Worm (Caenorhabditis elegans) whole organism, late embryonic: Measurements from ENCODE around the gene cnnm-5.
A peak's percentile ranks its signal among the peaks of the same experiment; 100 is the strongest.

Experiments
- C08G9.2 ChIP-seq: sonication (generic microtip); optimal IDR thresholded peaks from 2 replicates; lab custom pipeline; 2016; ENCODE audit warnings: mild to moderate bottlenecking, missing genetic modification characterization, moderate library complexity, missing compliant biosample characterization
- C38D4.7 ChIP-seq: fragments of 200-800 bp; sonication (Bioruptor generic); optimal IDR thresholded peaks from 2 replicates; lab custom pipeline; 2018; ENCODE audit warnings: mild to moderate bottlenecking, missing genetic modification characterization, moderate library complexity, missing compliant biosample characterization
- T23F11.4 ChIP-seq: fragments of 200-800 bp; sonication (Bioruptor generic); optimal IDR thresholded peaks from 2 replicates; lab custom pipeline; 2018; ENCODE audit warnings: mild to moderate bottlenecking, missing genetic modification characterization, missing compliant biosample characterization
- Y22D7AL.16 ChIP-seq: sonication (generic microtip); optimal IDR thresholded peaks from 2 replicates; lab custom pipeline; 2016; ENCODE audit warnings: missing genetic modification characterization, missing compliant biosample characterization
- ahr-1 ChIP-seq: sonication (generic microtip); optimal IDR thresholded peaks from 2 replicates; lab custom pipeline; 2016; ENCODE audit warnings: missing genetic modification characterization, missing compliant biosample characterization
- ceh-14 ChIP-seq: sonication (generic microtip); optimal IDR thresholded peaks from 2 replicates; lab custom pipeline; 2016; ENCODE audit warnings: missing genotype, missing genetic modification characterization, missing compliant biosample characterization
- ceh-18 ChIP-seq: sonication (generic microtip); optimal IDR thresholded peaks from 2 replicates; lab custom pipeline; 2016; ENCODE audit warnings: missing genetic modification characterization, missing compliant biosample characterization
- ceh-19 ChIP-seq: fragments of 200-800 bp; sonication (Bioruptor generic); optimal IDR thresholded peaks from 2 replicates; lab custom pipeline; 2018; ENCODE audit warnings: mild to moderate bottlenecking, missing genetic modification characterization, missing compliant biosample characterization
- ceh-24 ChIP-seq: sonication (generic microtip); optimal IDR thresholded peaks from 2 replicates; lab custom pipeline; 2016; ENCODE audit warnings: mild to moderate bottlenecking, missing genetic modification characterization, missing compliant biosample characterization
- ceh-30 ChIP-seq: fragments of 150-350 bp; optimal IDR thresholded peaks from 2 replicates; lab custom pipeline; 2014; ENCODE audit warnings: missing biosample characterization, missing genetic modification characterization
- ceh-31 ChIP-seq: sonication (generic microtip); optimal IDR thresholded peaks from 2 replicates; lab custom pipeline; 2016; ENCODE audit warnings: missing genetic modification characterization, missing compliant biosample characterization
- ceh-48 ChIP-seq: sonication (generic microtip); optimal IDR thresholded peaks from 2 replicates; lab custom pipeline; 2016; ENCODE audit warnings: missing genetic modification characterization, inconsistent platforms, missing compliant biosample characterization
- ceh-6 ChIP-seq: fragments of 200-800 bp; sonication (Bioruptor generic); optimal IDR thresholded peaks from 2 replicates; lab custom pipeline; 2018; ENCODE audit warnings: mild to moderate bottlenecking, missing genetic modification characterization, missing compliant biosample characterization
- ceh-9 ChIP-seq: sonication (generic microtip); optimal IDR thresholded peaks from 2 replicates; lab custom pipeline; 2016; ENCODE audit warnings: mild to moderate bottlenecking, missing genetic modification characterization, inconsistent platforms, missing compliant biosample characterization
- dmd-4 ChIP-seq: sonication (generic microtip); optimal IDR thresholded peaks from 2 replicates; lab custom pipeline; 2016; ENCODE audit warnings: borderline replicate concordance, missing genetic modification characterization, missing compliant biosample characterization
- dve-1 ChIP-seq: sonication (generic microtip); optimal IDR thresholded peaks from 2 replicates; lab custom pipeline; 2017; ENCODE audit warnings: antibody characterized with exemption, mild to moderate bottlenecking, missing genetic modification characterization, missing compliant biosample characterization
- elt-2 ChIP-seq: sonication (generic microtip); optimal IDR thresholded peaks from 2 replicates; lab custom pipeline; 2016; ENCODE audit warnings: missing genetic modification reagents, missing genetic modification characterization, missing compliant biosample characterization
- elt-4 ChIP-seq: sonication (generic microtip); optimal IDR thresholded peaks from 2 replicates; lab custom pipeline; 2016; ENCODE audit warnings: missing genetic modification characterization, missing compliant biosample characterization
- eyg-1 ChIP-seq: sonication (generic microtip); optimal IDR thresholded peaks from 2 replicates; lab custom pipeline; 2016; ENCODE audit warnings: missing genotype, missing genetic modification characterization, missing compliant biosample characterization
- fkh-10 ChIP-seq: fragments of 150-350 bp; optimal IDR thresholded peaks from 2 replicates; lab custom pipeline; 2014; ENCODE audit warnings: missing biosample characterization, missing genetic modification reagents, missing genetic modification characterization
- fkh-6 ChIP-seq: sonication (generic microtip); optimal IDR thresholded peaks from 2 replicates; lab custom pipeline; 2016; ENCODE audit warnings: missing genetic modification characterization, missing compliant biosample characterization
- gmeb-2 ChIP-seq: sonication (generic microtip); optimal IDR thresholded peaks from 2 replicates; lab custom pipeline; 2016; ENCODE audit warnings: missing genetic modification characterization, inconsistent platforms, missing compliant biosample characterization
- hlh-13 ChIP-seq: fragments of 200-800 bp; sonication (Bioruptor generic); optimal IDR thresholded peaks from 2 replicates; lab custom pipeline; 2018; ENCODE audit warnings: mild to moderate bottlenecking, missing genetic modification characterization, missing compliant biosample characterization
- hlh-15 ChIP-seq: sonication (generic microtip); optimal IDR thresholded peaks from 2 replicates; lab custom pipeline; 2016; ENCODE audit warnings: missing genetic modification characterization, missing compliant biosample characterization
- lin-11 ChIP-seq: fragments of 200-800 bp; sonication (Bioruptor generic); optimal IDR thresholded peaks from 2 replicates; lab custom pipeline; 2018; ENCODE audit warnings: mild to moderate bottlenecking, missing genetic modification characterization, missing compliant biosample characterization
- mec-3 ChIP-seq: sonication (generic microtip); optimal IDR thresholded peaks from 2 replicates; lab custom pipeline; 2016; ENCODE audit warnings: borderline replicate concordance, missing genetic modification characterization, missing compliant biosample characterization
- nfya-1 ChIP-seq: sonication (generic microtip); optimal IDR thresholded peaks from 2 replicates; lab custom pipeline; 2017; ENCODE audit warnings: missing genetic modification characterization, mild to moderate bottlenecking, missing compliant biosample characterization, antibody characterized with exemption, moderate library complexity
- nhr-232 ChIP-seq: sonication (generic microtip); optimal IDR thresholded peaks from 2 replicates; lab custom pipeline; 2016; ENCODE audit warnings: missing genetic modification characterization, missing compliant biosample characterization
- npax-4 ChIP-seq: sonication (generic microtip); optimal IDR thresholded peaks from 2 replicates; lab custom pipeline; 2016; ENCODE audit warnings: missing genetic modification characterization, missing compliant biosample characterization
- odd-2 ChIP-seq: sonication (generic microtip); optimal IDR thresholded peaks from 2 replicates; lab custom pipeline; 2017; ENCODE audit warnings: antibody characterized with exemption, mild to moderate bottlenecking, missing genetic modification characterization, missing compliant biosample characterization
- pat-9 ChIP-seq: fragments of 200-800 bp; sonication (Bioruptor generic); optimal IDR thresholded peaks from 2 replicates; lab custom pipeline; 2018; ENCODE audit warnings: mild to moderate bottlenecking, missing genetic modification characterization, moderate library complexity, missing compliant biosample characterization
- pax-1 ChIP-seq: fragments of 150-350 bp; optimal IDR thresholded peaks from 2 replicates; lab custom pipeline; 2014; ENCODE audit warnings: missing biosample characterization, missing genetic modification characterization
- pros-1 ChIP-seq: fragments of 150-350 bp; optimal IDR thresholded peaks from 2 replicates; lab custom pipeline; 2014; ENCODE audit warnings: missing biosample characterization, missing genetic modification reagents, missing genetic modification characterization
- ref-2 ChIP-seq: sonication (generic microtip); optimal IDR thresholded peaks from 2 replicates; lab custom pipeline; 2016; ENCODE audit warnings: missing genetic modification characterization, missing compliant biosample characterization
- rnt-1 ChIP-seq: sonication (generic microtip); optimal IDR thresholded peaks from 2 replicates; lab custom pipeline; 2016; ENCODE audit warnings: missing genetic modification characterization, missing compliant biosample characterization
- sdc-2 ChIP-seq: sonication (generic microtip); optimal IDR thresholded peaks from 2 replicates; lab custom pipeline; 2016; ENCODE audit warnings: missing genotype, missing genetic modification characterization, missing compliant biosample characterization
- tbx-7 ChIP-seq: sonication (generic microtip); optimal IDR thresholded peaks from 2 replicates; lab custom pipeline; 2016; ENCODE audit warnings: missing genotype, missing genetic modification characterization, missing compliant biosample characterization
- unc-3 ChIP-seq, 2 experiments: fragments of 200-800 bp in 1 of 2; sonication (Bioruptor generic) in 1 of 2; sonication (generic microtip) in 1 of 2; conservative IDR thresholded peaks in 1 of 2; optimal IDR thresholded peaks in 1 of 2; 2 replicates each; pipeline versions ENCODE4 v1.3.6 to Lab custom; 2016 to 2022; ENCODE audit warnings: missing compliant biosample characterization in 2 of 2, missing genetic modification characterization in 2 of 2, missing genetic modification reagents in 1 of 2
- unc-42 ChIP-seq: sonication (generic microtip); optimal IDR thresholded peaks from 2 replicates; lab custom pipeline; 2016; ENCODE audit warnings: missing genotype, missing genetic modification characterization, missing compliant biosample characterization
- unc-55 ChIP-seq: sonication (generic microtip); optimal IDR thresholded peaks from 2 replicates; lab custom pipeline; 2017; ENCODE audit warnings: missing biosample characterization, missing genetic modification reagents, missing genetic modification characterization
- unc-86 ChIP-seq: sonication (generic microtip); optimal IDR thresholded peaks from 2 replicates; lab custom pipeline; 2016; ENCODE audit warnings: missing genetic modification characterization, missing compliant biosample characterization
- zip-5 ChIP-seq: sonication (generic microtip); optimal IDR thresholded peaks from 2 replicates; lab custom pipeline; 2016; ENCODE audit warnings: missing genetic modification characterization, missing compliant biosample characterization
- ztf-16 ChIP-seq: sonication (generic microtip); optimal IDR thresholded peaks from 2 replicates; lab custom pipeline; 2017; ENCODE audit warnings: missing genetic modification characterization, missing compliant biosample characterization

Gene cnnm-5

DNA sequence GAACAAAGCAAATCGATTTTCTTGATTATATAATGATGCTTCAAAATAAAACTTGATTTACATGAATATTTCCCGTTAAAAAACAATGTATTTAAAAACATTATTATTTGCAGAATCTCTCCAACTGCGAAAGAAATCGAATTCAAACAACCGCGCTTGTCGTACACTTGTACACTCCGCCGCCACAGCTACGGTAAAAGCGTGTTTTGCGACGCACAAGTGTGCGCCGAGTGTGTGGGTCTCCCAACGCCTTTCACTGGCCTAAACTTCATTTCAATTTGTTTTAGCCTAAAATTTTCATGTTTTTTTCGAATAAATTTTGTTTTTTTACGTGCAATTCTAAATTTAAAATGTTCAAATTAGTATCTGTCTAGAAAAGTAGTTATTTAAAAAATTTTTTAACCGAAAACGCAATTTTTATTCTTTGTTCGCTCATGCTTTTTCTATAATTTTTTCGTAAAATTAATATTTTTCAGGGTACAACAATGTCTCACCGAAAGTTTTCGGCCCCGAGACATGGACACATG, 38.4 kb upstream of the cnnm-5 start, which contains the start of gene rpl-3 (continued):
- peak; percentile 100 for TF ChIP-seq nfya-1 (tag; lab: Kevin White, UChicago)
- TF ChIP-seq unc-55 (GFP tag; lab: Kevin White, UChicago) = peak; percentile 89
- no peak for TF ChIP-seq elt-4 (tag; lab: Kevin White, UChicago)
- TF ChIP-seq npax-4 (tag; lab: Kevin White, UChicago) = peak; percentile 63
- peak; percentile 72 for TF ChIP-seq C38D4.7 (GFP tag; lab: Kevin White, UChicago)
- TF ChIP-seq tbx-7 (tag; lab: Kevin White, UChicago) = peak; percentile 89
- TF ChIP-seq eyg-1 (tag; lab: Kevin White, UChicago) = peak; percentile 91
- TF ChIP-seq unc-42 = peak; percentile 100
- peak; percentile 96 for TF ChIP-seq ceh-19 (GFP tag; lab: Kevin White, UChicago)
- TF ChIP-seq ref-2 = peak; percentile 100
- TF ChIP-seq elt-2 (tag; lab: Kevin White, UChicago) = peak; percentile 99
- TF ChIP-seq ceh-31 = peak; percentile 99
- TF ChIP-seq sdc-2 (tag; lab: Kevin White, UChicago) = peak; percentile 88
- TF ChIP-seq gmeb-2 = peak; percentile 96
- TF ChIP-seq T23F11.4 (GFP tag; lab: Kevin White, UChicago) = peak; percentile 98
- peak; percentile 38 for TF ChIP-seq nhr-232 (tag; lab: Kevin White, UChicago)
- TF ChIP-seq pros-1 (tag; lab: Kevin White, UChicago) = peak; percentile 97
- peak; percentile 99 for TF ChIP-seq ztf-16 (tag; lab: Kevin White, UChicago)
- TF ChIP-seq ceh-9 (tag; lab: Kevin White, UChicago) = no peak
- peak; percentile 95 for TF ChIP-seq unc-3 (GFP tag; conservative IDR thresholded peaks at IDR 0.05; lab: Robert Waterston, UW)
- TF ChIP-seq unc-3 (tag; optimal IDR thresholded peaks at IDR 0.05; lab: Kevin White, UChicago) = peak; percentile 98
- peak; percentile 95 for TF ChIP-seq ceh-24 (tag; lab: Kevin White, UChicago)
- peak; percentile 81 for TF ChIP-seq hlh-15 (tag; lab: Kevin White, UChicago)
- peak; percentile 85 for TF ChIP-seq dmd-4
- peak; percentile 87 for TF ChIP-seq ceh-6
- TF ChIP-seq lin-11 (tag; lab: Kevin White, UChicago) = peak; percentile 74
- no peak for TF ChIP-seq mec-3 (tag; lab: Kevin White, UChicago)

- no peak for TF ChIP-seq ceh-14
- TF ChIP-seq unc-42 = peak; percentile 83
Observed at ce11 chrIII:3863814-3864507, 35.0 kb upstream of the cnnm-5 start, which contains the start of gene acs-19. Gene acs-19 (plus strand): TSS chrIII:3864489.

DNA sequence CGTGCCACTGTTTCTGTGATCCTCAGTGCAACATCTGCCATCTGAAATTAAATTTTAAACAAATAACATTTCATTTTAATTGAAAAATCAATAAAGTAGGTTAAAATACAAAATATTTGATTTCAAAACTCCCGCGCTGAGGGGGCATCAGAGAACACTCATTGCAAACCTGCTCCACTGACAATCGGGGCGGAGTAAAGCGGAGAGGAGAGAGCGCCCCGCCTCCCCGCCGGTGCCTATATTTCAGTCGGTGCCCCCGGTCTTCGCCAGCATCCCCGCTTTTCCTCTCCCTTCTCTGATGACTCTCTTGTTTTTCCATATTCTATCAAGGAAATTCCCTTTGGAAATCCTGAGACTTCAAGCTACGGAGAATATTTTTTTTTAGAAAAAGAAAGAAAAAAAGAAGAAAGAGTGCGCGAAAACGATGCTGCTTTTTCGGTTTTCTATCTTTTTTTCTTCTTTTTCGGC, 33.9 kb upstream of the cnnm-5 start, which contains the start of gene brc-1:
brc-1 (minus strand) TSS at position 51 of the 468 bp plus-strand sequence.
- TF ChIP-seq odd-2 (tag; lab: Kevin White, UChicago) (no peak), unc-3 (GFP tag; conservative IDR thresholded peaks at IDR 0.05; lab: Robert Waterston, UW) (peak; percentile 57; the same call in 1 of the 2 replicates), unc-3 (tag; optimal IDR thresholded peaks at IDR 0.05; lab: Kevin White, UChicago) (peak; percentile 60), unc-42 (peak; percentile 82), unc-86 (peak; percentile 50), rnt-1 (tag; lab: Kevin White, UChicago) (peak; percentile 44), ref-2 (peak; percentile 54), ztf-16 (tag; lab: Kevin White, UChicago) (peak; percentile 57), ceh-30 (tag; lab: Kevin White, UChicago) (peak; percentile 38), fkh-6 (tag; lab: Kevin White, UChicago) (no peak), ahr-1 (tag; lab: Kevin White, UChicago) (no peak), pat-9 (peak; percentile 8), hlh-15 (tag; lab: Kevin White, UChicago) (peak; percentile 11), ceh-48 (peak; percentile 49), pax-1 (tag; lab: Kevin White, UChicago) (peak; percentile 65), tbx-7 (tag; lab: Kevin White, UChicago) (no peak), hlh-13 (GFP tag; lab: Kevin White, UChicago) (no peak), elt-4 (tag; lab: Kevin White, UChicago) (no peak), ceh-6 (no peak), unc-55 (GFP tag; lab: Kevin White, UChicago) (peak; percentile 21), dve-1 (tag; lab: Kevin White, UChicago) (peak; percentile 57), ceh-18 (peak; percentile 85), ceh-19 (GFP tag; lab: Kevin White, UChicago) (peak; percentile 54), fkh-10 (peak; percentile 13), zip-5 (tag; lab: Kevin White, UChicago) (no peak), elt-2 (tag; lab: Kevin White, UChicago) (peak; percentile 17), lin-11 (tag; lab: Kevin White, UChicago) (no peak), ceh-14 (peak; percentile 54), C08G9.2 (tag; lab: Kevin White, UChicago) (no peak), T23F11.4 (GFP tag; lab: Kevin White, UChicago) (peak; percentile 28), Y22D7AL.16 (tag; lab: Kevin White, UChicago) (no peak), sdc-2 (tag; lab: Kevin White, UChicago) (peak; percentile 10)
